Worm (Caenorhabditis elegans): ENCODE results near the gene mom-1.

- no peak for TF ChIP-seq aly-2 (tag; optimal IDR thresholded peaks at IDR 0.05)
- no peak for TF ChIP-seq ceh-28 (tag; optimal IDR thresholded peaks at IDR 0.05)
- TF ChIP-seq pha-4 (tag; optimal IDR thresholded peaks at IDR 0.05): no peak
- TF ChIP-seq elt-3 (tag; optimal IDR thresholded peaks at IDR 0.05): peak in 2 of 3 experiments; percentile 7 to 15
- TF ChIP-seq unc-62 (GFP tag; optimal IDR thresholded peaks at IDR 0.05): no peak
Observed at ce11 chrX:6280998-6281397, 11.9 kb upstream of the mom-1 start.
